Worm (Caenorhabditis elegans): ENCODE data around the gene sax-7.

sax-7 gene

DNA sequence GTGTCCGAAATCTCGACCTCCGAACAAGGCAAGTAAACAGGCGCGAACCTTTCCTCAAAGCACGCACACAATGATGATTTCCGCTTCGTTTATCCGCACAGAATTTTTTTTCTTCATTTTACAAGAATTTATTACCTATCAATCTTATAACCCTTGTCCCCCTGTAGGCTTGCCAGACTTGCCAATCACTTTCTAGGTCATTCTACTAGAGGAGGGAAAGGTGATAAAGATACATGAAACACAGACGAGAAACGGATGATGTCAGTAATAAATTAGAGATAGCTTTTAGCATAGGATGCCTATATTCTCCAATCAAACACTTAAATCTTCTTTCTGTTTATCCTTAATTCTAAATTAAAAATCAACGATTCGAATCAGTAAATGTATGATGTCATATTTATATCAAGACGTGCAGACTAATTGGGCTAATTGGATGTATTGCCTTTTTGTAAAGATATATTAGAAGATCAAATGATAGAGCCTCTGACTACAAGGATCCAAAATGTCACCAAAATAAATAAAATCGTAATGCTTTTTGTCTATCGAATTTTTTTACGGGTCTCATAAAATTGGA, 35.1 kb upstream of the sax-7 start:
- TF ChIP-seq nhr-48 (tag; optimal IDR thresholded peaks at IDR 0.05) (no peak), pha-4 (GFP tag; IDR thresholded peaks at IDR 0.05) (no peak), pha-4 (tag; optimal IDR thresholded peaks at IDR 0.05) (no peak), nhr-25 (tag; optimal IDR thresholded peaks at IDR 0.05; ENCODE audit: borderline replicate concordance, insufficient read depth) (peak; percentile 33), egl-43 (GFP tag; IDR thresholded peaks at IDR 0.05) (no peak), hif-1 (tag; optimal IDR thresholded peaks at IDR 0.05) (no peak), snpc-4 (tag; optimal IDR thresholded peaks at IDR 0.05) (no peak), attf-4 (tag; optimal IDR thresholded peaks at IDR 0.05) (no peak), lsy-2 (tag; optimal IDR thresholded peaks at IDR 0.05) (no peak), skn-1 (tag; optimal IDR thresholded peaks at IDR 0.05) (no peak), nhr-42 (GFP tag; IDR thresholded peaks at IDR 0.05) (no peak), snpc-1.2 (GFP tag; IDR thresholded peaks at IDR 0.05) (no peak), nhr-41 (GFP tag; IDR thresholded peaks at IDR 0.05) (no peak), F37D6.2 (tag; optimal IDR thresholded peaks at IDR 0.05) (no peak), nhr-102 (tag; optimal IDR thresholded peaks at IDR 0.05) (no peak), nhr-28 (tag; optimal IDR thresholded peaks at IDR 0.05) (peak; percentile 40), tag-97 (GFP tag; IDR thresholded peaks at IDR 0.05) (no peak), daf-16 (GFP tag; optimal IDR thresholded peaks at IDR 0.05) (no peak), daf-16 (tag; optimal IDR thresholded peaks at IDR 0.05) (no peak), nhr-237 (tag; optimal IDR thresholded peaks at IDR 0.05) (no peak), php-3 (GFP tag; IDR thresholded peaks at IDR 0.05) (no peak), unc-62 (GFP tag; optimal IDR thresholded peaks at IDR 0.05 in 1 of 2) (peak in 1 of 2 experiments; percentile 96), unc-62 (tag; optimal IDR thresholded peaks at IDR 0.05) (no peak), ceh-82 (tag; optimal IDR thresholded peaks at IDR 0.05) (no peak), aha-1 (tag) (peak; percentile 19), hmg-1.1 (GFP tag; IDR thresholded peaks at IDR 0.05) (no peak), ZK337.2 (GFP tag; IDR thresholded peaks at IDR 0.05) (no peak), Y75B8A.6 (GFP tag; IDR thresholded peaks at IDR 0.05) (no peak), hlh-30 (tag; optimal IDR thresholded peaks at IDR 0.05; ENCODE audit: insufficient read depth) (no peak), ceh-28 (tag; optimal IDR thresholded peaks at IDR 0.05) (no peak)

DNA sequence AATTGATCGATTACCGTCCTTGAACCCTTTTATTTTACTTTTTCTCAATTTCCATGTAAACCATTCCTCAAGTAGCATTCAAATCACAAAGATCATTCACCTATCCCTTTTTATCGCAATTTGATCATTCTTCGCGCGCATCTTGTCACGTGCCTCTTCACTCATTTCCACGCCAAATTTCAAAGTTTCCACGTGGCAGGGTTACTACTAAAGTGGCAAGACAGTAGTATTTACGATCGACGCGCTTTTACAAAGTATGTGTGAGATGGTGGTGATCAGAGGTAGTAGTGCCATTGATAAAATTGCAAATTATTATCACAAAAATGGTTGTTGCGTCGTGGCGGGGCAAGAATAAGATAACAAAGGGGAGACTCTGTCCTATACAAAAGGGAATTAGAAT, 34.1 kb upstream of the sax-7 start:
- no peak for TF ChIP-seq unc-130 (GFP tag; optimal IDR thresholded peaks at IDR 0.05)
- no peak for TF ChIP-seq lir-3 (tag; optimal IDR thresholded peaks at IDR 0.05)
- no peak for TF ChIP-seq ceh-82 (tag; optimal IDR thresholded peaks at IDR 0.05)
- TF ChIP-seq ceh-20 (GFP tag; IDR thresholded peaks at IDR 0.05): peak; percentile 37
- peak in 1 of 2 experiments; percentile 38 for TF ChIP-seq lsy-2 (tag; optimal IDR thresholded peaks at IDR 0.05)
- TF ChIP-seq zip-11 (GFP tag; IDR thresholded peaks at IDR 0.05): no peak
- no peak for TF ChIP-seq zag-1 (tag; optimal IDR thresholded peaks at IDR 0.05)
- no peak for TF ChIP-seq lin-38 (GFP tag; IDR thresholded peaks at IDR 0.05)
- TF ChIP-seq ceh-32 (tag; optimal IDR thresholded peaks at IDR 0.05; ENCODE audit: poor library complexity): no peak
- TF ChIP-seq F49E8.2 (tag; optimal IDR thresholded peaks at IDR 0.05; ENCODE audit: borderline replicate concordance): no peak
- peak; percentile 68 for TF ChIP-seq nhr-28 (tag; optimal IDR thresholded peaks at IDR 0.05)
- TF ChIP-seq vab-7 (GFP tag; IDR thresholded peaks at IDR 0.05): no peak
- no peak for TF ChIP-seq F10B5.3 (tag; optimal IDR thresholded peaks at IDR 0.05)
- no peak for TF ChIP-seq nhr-111 (GFP tag; optimal IDR thresholded peaks at IDR 0.05)
- no peak for TF ChIP-seq snpc-1.2 (GFP tag; IDR thresholded peaks at IDR 0.05)
- TF ChIP-seq Y105C5A.15 (GFP tag; IDR thresholded peaks at IDR 0.05): no peak
- peak; percentile 80 for TF ChIP-seq dve-1 (tag; optimal IDR thresholded peaks at IDR 0.05; ENCODE audit: insufficient read depth)
- peak; percentile 29 for TF ChIP-seq dpl-1 (GFP tag; optimal IDR thresholded peaks at IDR 0.05)
- no peak for TF ChIP-seq unc-39 (tag; optimal IDR thresholded peaks at IDR 0.05)
- no peak for TF ChIP-seq aly-2 (tag; optimal IDR thresholded peaks at IDR 0.05)
- TF ChIP-seq nhr-6 (tag; optimal IDR thresholded peaks at IDR 0.05): no peak
- TF ChIP-seq pqm-1 (tag; optimal IDR thresholded peaks at IDR 0.05): peak; percentile 49
- no peak for TF ChIP-seq lin-1 (GFP tag; IDR thresholded peaks at IDR 0.05)
- no peak for TF ChIP-seq hmg-1.1 (GFP tag; IDR thresholded peaks at IDR 0.05)
- TF ChIP-seq ztf-11 (tag; optimal IDR thresholded peaks at IDR 0.05): no peak
- TF ChIP-seq dmd-8 (GFP tag; IDR thresholded peaks at IDR 0.05): no peak
- TF ChIP-seq hlh-30 (tag; optimal IDR thresholded peaks at IDR 0.05; ENCODE audit: insufficient read depth): peak; percentile 78
- TF ChIP-seq ceh-44 (GFP tag; IDR thresholded peaks at IDR 0.05): no peak
